Fruit fly (Drosophila melanogaster) whole organism, embryonic: Measurements from ENCODE around the gene Pi4KIIalpha.
A peak's percentile ranks its signal among the peaks of the same experiment; 100 is the strongest.

Experiments used
- Aef1 ChIP-seq: fragments of 200-800 bp; sonication (Bioruptor generic); IDR thresholded peaks from 3 replicates; pipeline ENCODE4 v1.3.6; 2022; ENCODE audit warnings: missing biosample characterization, missing genetic modification characterization
- CG10366 ChIP-seq: fragments of 200-800 bp; sonication (Bioruptor generic); IDR thresholded peaks from 2 replicates; pipeline ENCODE4 v1.3.6; 2022; ENCODE audit warnings: missing biosample characterization, missing genetic modification characterization
- CG12659 ChIP-seq: fragments of 200-800 bp; sonication (Bioruptor generic); optimal IDR thresholded peaks from 3 replicates; lab custom pipeline; 2017; ENCODE audit warnings: mild to moderate bottlenecking, missing biosample characterization, missing genetic modification reagents, missing genetic modification characterization
- CG13296 ChIP-seq: fragments of 200-800 bp; sonication (Bioruptor generic); optimal IDR thresholded peaks from 3 replicates; lab custom pipeline; 2018; ENCODE audit warnings: missing biosample characterization, mild to moderate bottlenecking, missing genetic modification characterization
- CG13624 ChIP-seq: fragments of 200-800 bp; sonication (Bioruptor generic); optimal IDR thresholded peaks from 2 replicates; lab custom pipeline; 2016; ENCODE audit warnings: missing biosample characterization, missing genetic modification characterization
- CG14860 ChIP-seq: fragments of 200-800 bp; sonication (Bioruptor generic); IDR thresholded peaks from 3 replicates; pipeline ENCODE4 v1.3.6; 2022; ENCODE audit warnings: missing biosample characterization, missing genetic modification characterization; ENCODE audit not compliant: partially characterized antibody
- CG15514 ChIP-seq: fragments of 200-800 bp; sonication (Bioruptor generic); optimal IDR thresholded peaks from 3 replicates; lab custom pipeline; 2017; ENCODE audit warnings: missing biosample characterization, missing genetic modification characterization, mild to moderate bottlenecking, moderate library complexity, missing genetic modification reagents
- CG17186 ChIP-seq: fragments of 200-800 bp; sonication (Bioruptor generic); optimal IDR thresholded peaks from 3 replicates; lab custom pipeline; 2017; ENCODE audit warnings: missing biosample characterization, missing genetic modification reagents, missing genetic modification characterization
- CG17802 ChIP-seq: fragments of 200-800 bp; sonication (Bioruptor generic); optimal IDR thresholded peaks from 2 replicates; lab custom pipeline; 2018; ENCODE audit warnings: missing biosample characterization, mild to moderate bottlenecking, missing genetic modification characterization, moderate library complexity
- CG2129 ChIP-seq: fragments of 200-800 bp; sonication (Bioruptor generic); IDR thresholded peaks from 2 replicates; pipeline ENCODE4 v1.3.6; 2022; ENCODE audit warnings: missing biosample characterization, missing genetic modification characterization; ENCODE audit not compliant: partially characterized antibody
- CG2199 ChIP-seq: fragments of 200-800 bp; sonication (Bioruptor generic); IDR thresholded peaks from 3 replicates; pipeline ENCODE4 v1.3.6; 2022; ENCODE audit warnings: missing biosample characterization, missing genetic modification characterization
- CG3281 ChIP-seq: fragments of 200-800 bp; sonication (Bioruptor generic); optimal IDR thresholded peaks from 3 replicates; lab custom pipeline; 2017; ENCODE audit warnings: missing biosample characterization, mild to moderate bottlenecking, missing genetic modification characterization
- CG42726 ChIP-seq: fragments of 200-800 bp; sonication (Bioruptor generic); IDR thresholded peaks from 2 replicates; pipeline ENCODE4 v1.3.6; 2022; ENCODE audit warnings: missing biosample characterization, missing genetic modification characterization; ENCODE audit not compliant: partially characterized antibody
- CG4730 ChIP-seq: fragments of 200-800 bp; sonication (Bioruptor generic); IDR thresholded peaks from 2 replicates; pipeline ENCODE4 v1.3.6; 2022; ENCODE audit warnings: missing biosample characterization, missing genetic modification characterization
- CG6791 ChIP-seq: fragments of 200-800 bp; sonication (Bioruptor generic); IDR thresholded peaks from 3 replicates; pipeline ENCODE4 v1.3.6; 2022; ENCODE audit warnings: missing biosample characterization, missing genetic modification characterization; ENCODE audit not compliant: partially characterized antibody
- CG6813 ChIP-seq: fragments of 200-800 bp; sonication (Bioruptor generic); optimal IDR thresholded peaks from 2 replicates; lab custom pipeline; 2017; ENCODE audit warnings: missing biosample characterization, missing genetic modification characterization, mild to moderate bottlenecking, moderate library complexity, missing genetic modification reagents
- CG7271 ChIP-seq: fragments of 200-800 bp; sonication (Bioruptor generic); optimal IDR thresholded peaks from 2 replicates; lab custom pipeline; 2018; ENCODE audit warnings: missing biosample characterization, mild to moderate bottlenecking, missing genetic modification characterization, moderate library complexity
- CG7372 ChIP-seq: fragments of 200-800 bp; sonication (Bioruptor generic); IDR thresholded peaks from 2 replicates; pipeline ENCODE4 v1.3.6; 2022; ENCODE audit warnings: missing biosample characterization, missing genetic modification characterization
- CG7928 ChIP-seq: fragments of 200-800 bp; sonication (Bioruptor generic); optimal IDR thresholded peaks from 2 replicates; lab custom pipeline; 2017; ENCODE audit warnings: missing biosample characterization, mild to moderate bottlenecking, missing genetic modification characterization
- CG8944 ChIP-seq: fragments of 200-800 bp; sonication (Bioruptor generic); optimal IDR thresholded peaks from 3 replicates; lab custom pipeline; 2016; ENCODE audit warnings: missing biosample characterization, missing genetic modification characterization
- CG9609 ChIP-seq: fragments of 200-800 bp; sonication (Bioruptor generic); optimal IDR thresholded peaks from 3 replicates; lab custom pipeline; 2016; ENCODE audit warnings: missing biosample characterization, missing genetic modification characterization
- Dll ChIP-seq: fragments of 200-800 bp; sonication (Bioruptor generic); IDR thresholded peaks from 4 replicates; pipeline ENCODE4 v1.3.6; 2022; ENCODE audit warnings: missing biosample characterization, missing genetic modification characterization; ENCODE audit not compliant: partially characterized antibody
- Dref ChIP-seq: fragments of 200-800 bp; sonication (Bioruptor generic); IDR thresholded peaks from 2 replicates; pipeline ENCODE4 v1.3.6; 2022; ENCODE audit warnings: missing biosample characterization, missing genetic modification characterization
- Drgx ChIP-seq: fragments of 200-800 bp; sonication (Bioruptor generic); IDR thresholded peaks from 2 replicates; pipeline ENCODE4 v1.3.6; 2022; ENCODE audit warnings: missing biosample characterization, missing genetic modification characterization
- Fer3 ChIP-seq: fragments of 200-800 bp; sonication (Bioruptor generic); optimal IDR thresholded peaks from 2 replicates; lab custom pipeline; 2018; ENCODE audit warnings: missing biosample characterization, mild to moderate bottlenecking, missing genetic modification characterization, moderate library complexity
- HLH54F ChIP-seq: fragments of 200-800 bp; sonication (Bioruptor generic); optimal IDR thresholded peaks from 3 replicates; lab custom pipeline; 2016; ENCODE audit warnings: missing biosample characterization, missing genetic modification characterization
- HmgZ ChIP-seq: fragments of 200-800 bp; sonication (Bioruptor generic); optimal IDR thresholded peaks from 2 replicates; lab custom pipeline; 2018; ENCODE audit warnings: missing biosample characterization, mild to moderate bottlenecking, missing genetic modification characterization
- Hr51 ChIP-seq, 2 experiments: fragments of 200-800 bp; sonication (Bioruptor generic); optimal IDR thresholded peaks; 2 replicates in 1 of 2; 3 replicates in 1 of 2; lab custom pipeline; 2016 to 2018; ENCODE audit warnings: missing biosample characterization in 2 of 2, missing genetic modification characterization in 2 of 2, mild to moderate bottlenecking in 1 of 2, moderate library complexity in 1 of 2
- Lhr ChIP-seq: fragments of 200-800 bp; sonication (Bioruptor generic); optimal IDR thresholded peaks from 3 replicates; lab custom pipeline; 2017; ENCODE audit warnings: mild to moderate bottlenecking, missing biosample characterization, missing genetic modification reagents, missing genetic modification characterization
- Lpt ChIP-seq: fragments of >200 bp; optimal IDR thresholded peaks from 2 replicates; lab custom pipeline; 2018; ENCODE audit warnings: missing biosample characterization, missing genetic modification characterization
- MESR4 ChIP-seq: fragments of 200-800 bp; sonication (Bioruptor generic); optimal IDR thresholded peaks from 2 replicates; lab custom pipeline; 2018; ENCODE audit warnings: missing biosample characterization, mild to moderate bottlenecking, missing genetic modification characterization, moderate library complexity
- Mad ChIP-seq: fragments of 200-800 bp; sonication (Bioruptor generic); optimal IDR thresholded peaks from 2 replicates; lab custom pipeline; 2016; ENCODE audit warnings: missing biosample characterization, missing genetic modification characterization
- Max ChIP-seq: fragments of 200-800 bp; sonication (Bioruptor generic); optimal IDR thresholded peaks from 2 replicates; lab custom pipeline; 2016; ENCODE audit warnings: missing biosample characterization, mild to moderate bottlenecking, missing genetic modification characterization
- Mes4 ChIP-seq: fragments of 200-800 bp; sonication (Bioruptor generic); optimal IDR thresholded peaks from 2 replicates; lab custom pipeline; 2016; ENCODE audit warnings: missing biosample characterization, missing genetic modification characterization
- NfI ChIP-seq: fragments of 200-800 bp; sonication (Bioruptor generic); optimal IDR thresholded peaks from 3 replicates; lab custom pipeline; 2018; ENCODE audit warnings: missing biosample characterization, mild to moderate bottlenecking, missing genetic modification characterization, moderate library complexity
- ara ChIP-seq: fragments of 200-800 bp; sonication (Bioruptor generic); IDR thresholded peaks from 2 replicates; pipeline ENCODE4 v1.3.6; 2022; ENCODE audit warnings: missing biosample characterization, missing genetic modification characterization
- chm ChIP-seq: fragments of 200-800 bp; sonication (Bioruptor generic); IDR thresholded peaks from 2 replicates; pipeline ENCODE4 v1.3.6; 2022; ENCODE audit warnings: missing biosample characterization, missing genetic modification characterization
- gcm ChIP-seq: fragments of 200-800 bp; sonication (Bioruptor generic); optimal IDR thresholded peaks from 2 replicates; lab custom pipeline; 2019; ENCODE audit warnings: missing biosample characterization, mild to moderate bottlenecking, missing genetic modification characterization, moderate library complexity
- hb ChIP-seq: fragments of 200-800 bp; sonication (Bioruptor generic); IDR thresholded peaks from 3 replicates; pipeline ENCODE4 v1.3.6; 2022; ENCODE audit warnings: missing biosample characterization, missing genetic modification characterization; ENCODE audit not compliant: partially characterized antibody
- hbn ChIP-seq: fragments of 200-800 bp; sonication (Bioruptor generic); IDR thresholded peaks from 2 replicates; pipeline ENCODE4 v1.3.6; 2022; ENCODE audit warnings: missing biosample characterization, missing genetic modification characterization; ENCODE audit not compliant: partially characterized antibody
- hkb ChIP-seq, 2 experiments: fragments of 200-800 bp in 1 of 2; fragments of >200 bp in 1 of 2; sonication (Bioruptor generic) in 1 of 2; IDR thresholded peaks in 1 of 2; optimal IDR thresholded peaks in 1 of 2; 2 replicates each; pipeline versions ENCODE4 v1.3.6 to Lab custom; 2017 to 2022; ENCODE audit warnings: missing biosample characterization in 1 of 2, missing genetic modification characterization in 1 of 2
- jumu ChIP-seq: fragments of 200-800 bp; sonication (Bioruptor generic); optimal IDR thresholded peaks from 3 replicates; lab custom pipeline; 2016; ENCODE audit warnings: missing biosample characterization, missing genetic modification characterization
- nau ChIP-seq: fragments of 200-800 bp; sonication (Bioruptor generic); optimal IDR thresholded peaks from 3 replicates; lab custom pipeline; 2017; ENCODE audit warnings: missing biosample characterization, mild to moderate bottlenecking, missing genetic modification characterization, missing genetic modification reagents
- nerfin-2 ChIP-seq: fragments of 200-800 bp; sonication (Bioruptor generic); IDR thresholded peaks from 2 replicates; pipeline ENCODE4 v1.3.6; 2022; ENCODE audit warnings: missing biosample characterization, missing genetic modification characterization; ENCODE audit not compliant: partially characterized antibody
- stwl ChIP-seq: fragments of 200-800 bp; sonication (Bioruptor generic); optimal IDR thresholded peaks from 3 replicates; lab custom pipeline; 2018; ENCODE audit warnings: missing biosample characterization, mild to moderate bottlenecking, missing genetic modification characterization, moderate library complexity
- trem ChIP-seq: fragments of 200-800 bp; optimal IDR thresholded peaks from 3 replicates; lab custom pipeline; 2019; ENCODE audit warnings: missing biosample characterization, mild to moderate bottlenecking, missing genetic modification characterization, moderate library complexity
- ttk ChIP-seq: fragments of 200-800 bp; sonication (Bioruptor generic); IDR thresholded peaks from 2 replicates; pipeline ENCODE4 v2.1.2; 2022; ENCODE audit warnings: missing biosample characterization, missing genetic modification characterization
- vnd ChIP-seq: fragments of 200-800 bp; sonication (Bioruptor generic); IDR thresholded peaks from 3 replicates; pipeline ENCODE4 v1.3.6; 2022; ENCODE audit warnings: missing biosample characterization, missing genetic modification characterization; ENCODE audit not compliant: partially characterized antibody

The Pi4KIIalpha gene

dm6 chr3R:5591398-5591853 lies 28.0 kb upstream of the Pi4KIIalpha start, which contains the start of the genes noi and Vha26 (continued):
- TF ChIP-seq Max (GFP tag; lab: Kevin White, UChicago) = peak; percentile 41
- no peak for TF ChIP-seq chm (GFP tag; lab: Robert Waterston, UW)
- TF ChIP-seq hb (GFP tag; lab: Robert Waterston, UW) = peak; percentile 59; the same call in 1 of the 3 replicates
- no peak for TF ChIP-seq Lpt
- TF ChIP-seq CG13296 = peak; percentile 7
- no peak for TF ChIP-seq CG9609 (GFP tag; lab: Kevin White, UChicago)
- peak; percentile 36; the same call in 1 of the 3 replicates for TF ChIP-seq CG14860
- peak; percentile 94 for TF ChIP-seq CG17802
- peak; percentile 33 for TF ChIP-seq CG13624 (GFP tag; lab: Kevin White, UChicago)
- TF ChIP-seq ara = no peak
- peak; percentile 21; the same call in 1 of the 2 replicates for TF ChIP-seq CG7372 (GFP tag; lab: Robert Waterston, UW)
- TF ChIP-seq HmgZ (tag; lab: Kevin White, UChicago) = peak; percentile 87
- TF ChIP-seq NfI (GFP tag; lab: Kevin White, UChicago) = peak; percentile 44
- TF ChIP-seq Mes4 = peak; percentile 31
- TF ChIP-seq CG8944 (GFP tag; lab: Kevin White, UChicago) = no peak
- no peak for TF ChIP-seq CG4730
- TF ChIP-seq Aef1 (GFP tag; lab: Robert Waterston, UW) = 0 out of 3 replicates have a peak, but pooled peaks have one; percentile 25
- 0 out of 3 replicates have a peak, but pooled peaks have one; percentile 45 for TF ChIP-seq vnd
- no peak for TF ChIP-seq CG42726 (GFP tag; lab: Robert Waterston, UW)
- peak; percentile 6 for TF ChIP-seq jumu (GFP tag; lab: Kevin White, UChicago)
- peak; percentile 81 for TF ChIP-seq CG12659 (GFP tag; lab: Kevin White, UChicago)
- peak; percentile 19 for TF ChIP-seq Fer3 (tag; lab: Kevin White, UChicago)
- peak; percentile 55; the same call in 1 of the 3 replicates for TF ChIP-seq CG6791
- no peak for TF ChIP-seq hkb (optimal IDR thresholded peaks at IDR 0.05; lab: Kevin White, UChicago)
- no peak for TF ChIP-seq hkb (GFP tag; IDR thresholded peaks at IDR 0.05; lab: Robert Waterston, UW)
- TF ChIP-seq Mad (GFP tag; lab: Kevin White, UChicago) = peak; percentile 13
- TF ChIP-seq MESR4 (GFP tag; lab: Kevin White, UChicago) = no peak
- peak; percentile 51 for TF ChIP-seq CG2129
- TF ChIP-seq CG7928 = peak; percentile 96
- peak; percentile 22 for TF ChIP-seq CG3281 (GFP tag; lab: Kevin White, UChicago)
- peak; percentile 56 for TF ChIP-seq Lhr (GFP tag; lab: Kevin White, UChicago)
- no peak for TF ChIP-seq CG6813 (GFP tag; lab: Kevin White, UChicago)
- TF ChIP-seq gcm (GFP tag; lab: Kevin White, UChicago) = no peak
- TF ChIP-seq stwl = peak; percentile 75
- 0 out of 2 replicates have a peak, but pooled peaks have one; percentile 27 for TF ChIP-seq hbn (GFP tag; lab: Robert Waterston, UW)
- TF ChIP-seq nerfin-2 (GFP tag; lab: Robert Waterston, UW) = peak; percentile 30; the same call in 1 of the 2 replicates
- TF ChIP-seq Dll (GFP tag; lab: Robert Waterston, UW) = peak; percentile 62; the same call in 2 of the 4 replicates
- no peak for TF ChIP-seq CG2199
- no peak for TF ChIP-seq ttk
- no peak for TF ChIP-seq Drgx (GFP tag; lab: Robert Waterston, UW)
- no peak for TF ChIP-seq nau
- TF ChIP-seq CG10366 (GFP tag; lab: Robert Waterston, UW) = no peak
- TF ChIP-seq CG17186 (GFP tag; lab: Kevin White, UChicago) = peak; percentile 78
- TF ChIP-seq Dref (GFP tag; lab: Robert Waterston, UW) = peak; percentile 73
- TF ChIP-seq CG7271 = no peak
- TF ChIP-seq trem = peak; percentile 91
- TF ChIP-seq CG15514 (GFP tag; lab: Kevin White, UChicago) = peak; percentile 73
- TF ChIP-seq Hr51 (GFP tag; optimal IDR thresholded peaks at IDR 0.05; lab: Kevin White, UChicago) = peak in 1 of 2 experiments; percentile 48
- TF ChIP-seq HLH54F (GFP tag; lab: Kevin White, UChicago) = peak; percentile 50
